Fruit fly (Drosophila melanogaster): ENCODE data around the gene CG2663.

DNA sequence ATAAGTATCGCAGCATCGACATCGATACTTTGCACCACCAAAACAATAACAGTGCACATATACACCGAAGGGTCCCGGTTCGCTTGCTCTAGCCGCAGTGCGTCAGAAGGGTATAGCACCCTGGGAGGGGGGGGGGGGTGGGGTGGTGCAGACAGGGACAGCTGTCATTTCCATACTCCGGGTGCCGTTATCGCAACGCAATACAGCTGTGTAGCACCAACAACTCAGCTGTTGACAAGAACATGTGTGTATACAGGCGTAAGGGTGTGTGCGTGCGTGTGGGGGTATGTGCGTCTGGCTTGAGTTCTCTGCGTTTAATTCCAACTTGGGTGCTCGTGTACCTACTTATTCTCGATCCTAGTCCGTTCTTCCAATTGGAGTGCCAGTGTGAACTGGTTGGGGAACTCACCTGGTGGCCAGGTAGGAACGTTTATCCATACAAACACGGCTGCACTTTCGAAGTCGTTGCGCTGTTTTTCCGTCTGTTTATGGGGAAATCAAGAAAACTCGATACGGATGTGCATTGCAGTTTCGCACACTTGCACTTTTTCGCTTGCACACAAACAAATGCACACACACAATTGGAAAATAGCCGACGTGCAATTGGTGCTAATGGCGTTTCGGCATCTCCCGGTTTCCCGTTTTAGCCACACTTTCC lies 36.3 kb downstream of the CG2663 start:
- TF ChIP-seq Sin3A (optimal IDR thresholded peaks at IDR 0.05) (no peak), Myc (optimal IDR thresholded peaks at IDR 0.05) (no peak), insv (optimal IDR thresholded peaks at IDR 0.05) (no peak), ttk (optimal IDR thresholded peaks at IDR 0.05) (no peak), psq (optimal IDR thresholded peaks at IDR 0.05) (no peak)
